Worm (Caenorhabditis elegans) whole organism, L1 larva: ENCODE measurements around the gene F47B7.2.

Experiments
- C04F5.9 ChIP-seq: sonication (generic microtip); optimal IDR thresholded peaks from 2 replicates; lab custom pipeline; 2016; ENCODE audit warnings: missing genetic modification characterization, missing compliant biosample characterization
- Y116A8C.19 ChIP-seq: sonication (generic microtip); optimal IDR thresholded peaks from 2 replicates; lab custom pipeline; 2016; ENCODE audit warnings: missing compliant biosample characterization, missing genetic modification characterization, borderline replicate concordance
- alr-1 ChIP-seq: fragments of 200-800 bp; sonication (Bioruptor generic); optimal IDR thresholded peaks from 2 replicates; lab custom pipeline; 2018; ENCODE audit warnings: borderline replicate concordance, mild to moderate bottlenecking, missing genetic modification characterization, missing compliant biosample characterization
- aly-2 ChIP-seq: fragments of 150-350 bp; optimal IDR thresholded peaks from 2 replicates; lab custom pipeline; 2014; ENCODE audit warnings: missing biosample characterization, missing genetic modification characterization
- ama-1 ChIP-seq: fragments of 150-350 bp; optimal IDR thresholded peaks from 2 replicates; lab custom pipeline; 2014
- ceh-8 ChIP-seq: fragments of 200-800 bp; sonication (Bioruptor generic); optimal IDR thresholded peaks from 2 replicates; lab custom pipeline; 2018; ENCODE audit warnings: mild to moderate bottlenecking, missing genetic modification characterization, moderate library complexity, missing compliant biosample characterization
- dsc-1 ChIP-seq: sonication (generic microtip); optimal IDR thresholded peaks from 2 replicates; lab custom pipeline; 2016; ENCODE audit warnings: mild to moderate bottlenecking, missing genetic modification characterization, missing compliant biosample characterization
- efl-1 ChIP-seq, 4 experiments: fragments of 150-350 bp; optimal IDR thresholded peaks in 3 of 4; peaks in 1 of 4; 1 replicate in 1 of 4; 2 replicates in 3 of 4; lab custom pipeline; 2014; ENCODE audit warnings: missing biosample characterization in 2 of 4, missing genetic modification characterization in 2 of 4, missing genetic modification reagents in 2 of 4
- egl-27 ChIP-seq, 2 experiments: fragments of 150-350 bp in 1 of 2; sonication (generic microtip); optimal IDR thresholded peaks; 3 replicates each; lab custom pipeline; 2017 to 2018; ENCODE audit warnings: missing biosample characterization in 2 of 2, missing genetic modification characterization in 2 of 2, missing genetic modification reagents in 2 of 2
- elt-2 ChIP-seq: sonication (generic microtip); optimal IDR thresholded peaks from 2 replicates; lab custom pipeline; 2016; ENCODE audit warnings: missing genetic modification characterization, mild to moderate bottlenecking, inconsistent platforms, missing compliant biosample characterization, missing genetic modification reagents
- ets-5 ChIP-seq: fragments of 200-800 bp; sonication (Bioruptor generic); IDR thresholded peaks from 2 replicates; pipeline ENCODE4 v1.3.6; 2022; ENCODE audit warnings: missing genetic modification characterization, missing compliant biosample characterization
- fkh-10 ChIP-seq: sonication (generic microtip); optimal IDR thresholded peaks from 2 replicates; lab custom pipeline; 2017; ENCODE audit warnings: missing biosample characterization, missing genetic modification reagents, missing genetic modification characterization
- fkh-4 ChIP-seq: sonication (generic microtip); optimal IDR thresholded peaks from 2 replicates; lab custom pipeline; 2016; ENCODE audit warnings: missing compliant biosample characterization, missing genetic modification characterization, borderline replicate concordance
- fkh-8 ChIP-seq: sonication (generic microtip); optimal IDR thresholded peaks from 2 replicates; lab custom pipeline; 2016; ENCODE audit warnings: mild to moderate bottlenecking, missing genetic modification characterization, missing compliant biosample characterization
- fos-1 ChIP-seq: fragments of 150-350 bp; optimal IDR thresholded peaks from 2 replicates; lab custom pipeline; 2014; ENCODE audit warnings: missing biosample characterization, missing genetic modification characterization
- grh-1 ChIP-seq: fragments of 200-800 bp; sonication (Bioruptor generic); IDR thresholded peaks from 2 replicates; pipeline ENCODE4 v1.3.6; 2022; ENCODE audit warnings: missing genetic modification reagents, missing genetic modification characterization, missing compliant biosample characterization
- hlh-17 ChIP-seq: fragments of 200-800 bp; sonication (Bioruptor generic); optimal IDR thresholded peaks from 2 replicates; lab custom pipeline; 2018; ENCODE audit warnings: missing genetic modification characterization, mild to moderate bottlenecking, missing compliant biosample characterization, moderate library complexity, borderline replicate concordance
- hpl-2 ChIP-seq: fragments of 150-350 bp; optimal IDR thresholded peaks from 2 replicates; lab custom pipeline; 2014; ENCODE audit warnings: missing biosample characterization, missing genetic modification reagents, missing genetic modification characterization
- irx-1 ChIP-seq: sonication (generic microtip); optimal IDR thresholded peaks from 2 replicates; lab custom pipeline; 2016; ENCODE audit warnings: missing genetic modification characterization, missing compliant biosample characterization
- lin-13 ChIP-seq: fragments of 150-350 bp; optimal IDR thresholded peaks from 2 replicates; lab custom pipeline; 2014; ENCODE audit warnings: missing biosample characterization, missing genetic modification reagents, missing genetic modification characterization
- lin-15B ChIP-seq: fragments of 150-350 bp; sonication (generic microtip); optimal IDR thresholded peaks from 3 replicates; lab custom pipeline; 2014; ENCODE audit warnings: missing biosample characterization, missing genetic modification characterization
- mef-2 ChIP-seq: fragments of 150-350 bp; optimal IDR thresholded peaks from 2 replicates; lab custom pipeline; 2014; ENCODE audit warnings: missing biosample characterization, missing genetic modification characterization
- mep-1 ChIP-seq: fragments of 150-350 bp; optimal IDR thresholded peaks from 2 replicates; lab custom pipeline; 2014; ENCODE audit warnings: missing biosample characterization, missing genetic modification characterization
- nhr-12 ChIP-seq: sonication (generic microtip); optimal IDR thresholded peaks from 2 replicates; lab custom pipeline; 2017; ENCODE audit warnings: missing biosample characterization, missing genetic modification characterization
- nhr-20 ChIP-seq: sonication (generic microtip); optimal IDR thresholded peaks from 2 replicates; lab custom pipeline; 2016; ENCODE audit warnings: mild to moderate bottlenecking, missing genetic modification characterization, missing compliant biosample characterization
- nhr-237 ChIP-seq: fragments of 150-350 bp; optimal IDR thresholded peaks from 2 replicates; lab custom pipeline; 2014; ENCODE audit warnings: missing biosample characterization, missing genetic modification characterization
- nhr-28 ChIP-seq: fragments of 150-350 bp; optimal IDR thresholded peaks from 2 replicates; lab custom pipeline; 2014; ENCODE audit warnings: missing biosample characterization, missing genetic modification characterization
- nhr-47 ChIP-seq: sonication (generic microtip); optimal IDR thresholded peaks from 2 replicates; lab custom pipeline; 2016; ENCODE audit warnings: mild to moderate bottlenecking, missing genetic modification characterization, moderate library complexity, missing compliant biosample characterization
- nhr-76 ChIP-seq: sonication (generic microtip); optimal IDR thresholded peaks from 2 replicates; lab custom pipeline; 2017; ENCODE audit warnings: missing biosample characterization, missing genetic modification characterization
- nhr-84 ChIP-seq: sonication (generic microtip); optimal IDR thresholded peaks from 2 replicates; lab custom pipeline; 2017; ENCODE audit warnings: missing biosample characterization, missing genetic modification characterization
- pax-3 ChIP-seq: fragments of 200-800 bp; sonication (Bioruptor generic); optimal IDR thresholded peaks from 2 replicates; lab custom pipeline; 2018; ENCODE audit warnings: mild to moderate bottlenecking, missing genetic modification characterization, moderate library complexity, missing compliant biosample characterization
- snu-23 ChIP-seq: sonication (generic microtip); optimal IDR thresholded peaks from 2 replicates; lab custom pipeline; 2016; ENCODE audit warnings: missing genetic modification characterization, missing compliant biosample characterization
- sptf-1 ChIP-seq: fragments of 150-350 bp; optimal IDR thresholded peaks from 2 replicates; lab custom pipeline; 2014; ENCODE audit warnings: missing biosample characterization, missing genetic modification characterization
- sup-37 ChIP-seq: fragments of 200-800 bp; sonication (Bioruptor generic); optimal IDR thresholded peaks from 2 replicates; lab custom pipeline; 2018; ENCODE audit warnings: mild to moderate bottlenecking, missing genetic modification characterization, missing compliant biosample characterization
- swsn-7 ChIP-seq: sonication (generic microtip); optimal IDR thresholded peaks from 2 replicates; lab custom pipeline; 2016; ENCODE audit warnings: missing genetic modification characterization, missing compliant biosample characterization
- unc-62 ChIP-seq: fragments of 150-350 bp; optimal IDR thresholded peaks from 2 replicates; lab custom pipeline; 2014; ENCODE audit warnings: missing biosample characterization, missing genetic modification reagents, missing genetic modification characterization
- unc-98 ChIP-seq: fragments of 200-800 bp; sonication (Bioruptor generic); IDR thresholded peaks from 2 replicates; pipeline ENCODE4 v1.3.6; 2022; ENCODE audit warnings: missing genetic modification characterization, missing compliant biosample characterization
- vab-15 ChIP-seq: sonication (generic microtip); optimal IDR thresholded peaks from 2 replicates; lab custom pipeline; 2017; ENCODE audit warnings: missing genotype, mild to moderate bottlenecking, missing genetic modification characterization, missing compliant biosample characterization
- zag-1 ChIP-seq: fragments of 150-350 bp; optimal IDR thresholded peaks from 2 replicates; lab custom pipeline; 2014; ENCODE audit warnings: missing biosample characterization, missing genetic modification characterization
- zip-4 ChIP-seq: fragments of 200-800 bp; sonication (Bioruptor generic); optimal IDR thresholded peaks from 2 replicates; lab custom pipeline; 2018; ENCODE audit warnings: mild to moderate bottlenecking, missing genetic modification characterization, moderate library complexity, missing compliant biosample characterization
- ztf-4 ChIP-seq: fragments of 150-350 bp; optimal IDR thresholded peaks from 2 replicates; lab custom pipeline; 2014; ENCODE audit warnings: missing biosample characterization, missing genetic modification characterization

F47B7.2 gene

ce11 chrX:3738617-3739016 is 33.9 kb upstream of the F47B7.2 start:
- TF ChIP-seq dsc-1 (tag; lab: Kevin White, UChicago), result no peak
- TF ChIP-seq alr-1 (tag; lab: Kevin White, UChicago), result no peak
- TF ChIP-seq ceh-8 (GFP tag; lab: Kevin White, UChicago), result no peak
- TF ChIP-seq grh-1 (GFP tag; lab: Robert Waterston, UW), result no peak
- TF ChIP-seq zag-1, result no peak
- no peak for TF ChIP-seq pax-3 (tag; lab: Kevin White, UChicago)
- TF ChIP-seq Y116A8C.19 (tag; lab: Kevin White, UChicago), result no peak
- no peak for TF ChIP-seq nhr-237 (tag; lab: Kevin White, UChicago)
- TF ChIP-seq ama-1, result no peak
- no peak for TF ChIP-seq swsn-7
- no peak for TF ChIP-seq irx-1 (tag; lab: Kevin White, UChicago)
- no peak for TF ChIP-seq egl-27 (tag; optimal IDR thresholded peaks at IDR 0.05; lab: Kevin White, UChicago)
- TF ChIP-seq lin-15B, result no peak
- TF ChIP-seq unc-62, result no peak
- TF ChIP-seq sptf-1 (tag; lab: Kevin White, UChicago), result no peak
- no peak for TF ChIP-seq fos-1
- no peak for TF ChIP-seq hlh-17 (GFP tag; lab: Kevin White, UChicago)

DNA sequence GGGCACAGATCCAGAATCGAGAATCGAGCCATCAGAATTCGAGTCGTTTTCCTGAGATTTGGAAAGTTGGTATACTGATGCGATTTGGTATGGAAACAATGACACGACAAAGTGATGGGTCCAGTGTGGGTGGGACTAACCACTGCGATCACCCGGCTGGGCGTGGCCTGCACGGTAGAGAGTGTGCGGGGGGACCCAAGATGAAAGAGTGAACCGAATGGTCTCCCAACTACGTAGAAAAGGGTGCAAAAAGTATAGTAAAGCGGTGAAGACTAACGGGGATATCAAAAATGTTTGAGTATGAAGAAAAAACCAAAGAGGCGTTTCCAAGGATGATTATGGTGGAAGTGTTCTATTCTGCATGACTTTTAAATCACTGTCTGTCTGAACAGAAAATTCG is 30.3 kb upstream of the F47B7.2 start, which contains the start of gene fkh-2:
Gene fkh-2 (minus strand): TSS at position 101 of the 400 bp plus-strand sequence.
- TF ChIP-seq nhr-12 (tag; lab: Kevin White, UChicago) (no peak), vab-15 (tag; lab: Kevin White, UChicago) (no peak), lin-13 (no peak), fkh-10 (GFP tag; lab: Kevin White, UChicago) (no peak), fkh-8 (tag; lab: Kevin White, UChicago) (no peak), snu-23 (GFP tag; lab: Kevin White, UChicago) (no peak), mep-1 (tag; lab: Kevin White, UChicago) (no peak), nhr-20 (no peak), aly-2 (tag; lab: Kevin White, UChicago) (no peak)

DNA sequence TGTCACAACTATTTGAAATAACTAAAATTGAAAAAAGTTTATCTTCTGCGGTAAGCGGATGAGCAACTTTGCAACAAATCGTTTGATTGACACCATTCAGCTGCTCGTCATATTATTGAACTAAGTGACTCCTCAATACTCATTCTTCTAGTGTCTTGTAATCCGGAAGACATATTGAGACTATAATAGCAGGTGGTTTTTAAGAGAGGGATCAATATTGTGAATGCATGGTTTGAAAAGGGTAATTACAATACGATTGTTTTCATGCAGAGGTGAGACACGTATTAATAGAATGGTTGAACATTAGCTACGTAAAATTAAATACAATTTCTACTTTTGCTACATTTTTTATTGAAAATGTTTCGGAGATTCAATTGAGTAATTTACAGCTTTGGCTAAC is 29.4 kb upstream of the F47B7.2 start:
- TF ChIP-seq nhr-47 (no peak), zip-4 (GFP tag; lab: Kevin White, UChicago) (no peak), nhr-28 (tag; lab: Kevin White, UChicago) (no peak), ztf-4 (tag; lab: Kevin White, UChicago) (no peak), efl-1 (optimal IDR thresholded peaks at IDR 0.05; lab: Kevin White, UChicago) (no peak), efl-1 (GFP tag; optimal IDR thresholded peaks at IDR 0.05 in 1 of 2; lab: Kevin White, UChicago) (no peak), unc-98 (GFP tag; lab: Robert Waterston, UW) (no peak), hpl-2 (GFP tag; lab: Kevin White, UChicago) (no peak), mep-1 (tag; lab: Kevin White, UChicago) (no peak), nhr-84 (tag; lab: Kevin White, UChicago) (no peak), sup-37 (GFP tag; lab: Kevin White, UChicago) (no peak), mef-2 (tag; lab: Kevin White, UChicago) (no peak), elt-2 (tag; lab: Kevin White, UChicago) (no peak), C04F5.9 (tag; lab: Kevin White, UChicago) (no peak)

ce11 chrX:3751370-3751769 is 21.2 kb upstream of the F47B7.2 start:
- TF ChIP-seq egl-27 (tag; optimal IDR thresholded peaks at IDR 0.05; lab: Kevin White, UChicago) (no peak), ceh-8 (GFP tag; lab: Kevin White, UChicago) (no peak), nhr-76 (no peak), zag-1 (no peak), ets-5 (GFP tag; lab: Robert Waterston, UW) (no peak), fkh-10 (GFP tag; lab: Kevin White, UChicago) (no peak), efl-1 (optimal IDR thresholded peaks at IDR 0.05; lab: Kevin White, UChicago) (no peak), efl-1 (GFP tag; optimal IDR thresholded peaks at IDR 0.05 in 1 of 2; lab: Kevin White, UChicago) (no peak), fkh-4 (no peak)
